Worm (Caenorhabditis elegans) whole organism, L1 larva: ENCODE data around the gene C54E10.6.

Experiments
- blmp-1 ChIP-seq: fragments of 150-350 bp; optimal IDR thresholded peaks from 2 replicates; lab custom pipeline; 2014; ENCODE audit warnings: missing biosample characterization, missing genetic modification characterization
- grh-1 ChIP-seq: fragments of 200-800 bp; sonication (Bioruptor generic); IDR thresholded peaks from 2 replicates; pipeline ENCODE4 v1.3.6; 2022; ENCODE audit warnings: missing genetic modification reagents, missing genetic modification characterization, missing compliant biosample characterization
- irx-1 ChIP-seq: sonication (generic microtip); optimal IDR thresholded peaks from 2 replicates; lab custom pipeline; 2016; ENCODE audit warnings: missing genetic modification characterization, missing compliant biosample characterization
- lin-13 ChIP-seq: fragments of 150-350 bp; optimal IDR thresholded peaks from 2 replicates; lab custom pipeline; 2014; ENCODE audit warnings: missing biosample characterization, missing genetic modification reagents, missing genetic modification characterization
- lin-15B ChIP-seq: fragments of 150-350 bp; sonication (generic microtip); optimal IDR thresholded peaks from 3 replicates; lab custom pipeline; 2014; ENCODE audit warnings: missing biosample characterization, missing genetic modification characterization
- pax-3 ChIP-seq: fragments of 200-800 bp; sonication (Bioruptor generic); optimal IDR thresholded peaks from 2 replicates; lab custom pipeline; 2018; ENCODE audit warnings: mild to moderate bottlenecking, missing genetic modification characterization, moderate library complexity, missing compliant biosample characterization
- pqm-1 ChIP-seq: sonication (generic microtip); optimal IDR thresholded peaks from 3 replicates; lab custom pipeline; 2017; ENCODE audit warnings: missing biosample characterization, missing genetic modification characterization
- skn-1 ChIP-seq: fragments of 150-350 bp; optimal IDR thresholded peaks from 2 replicates; lab custom pipeline; 2014; ENCODE audit warnings: missing biosample characterization, missing genetic modification characterization
- unc-130 ChIP-seq: fragments of 150-350 bp; optimal IDR thresholded peaks from 2 replicates; lab custom pipeline; 2017; ENCODE audit warnings: missing biosample characterization, missing genetic modification characterization, inconsistent platforms
- unc-86 ChIP-seq: sonication (generic microtip); optimal IDR thresholded peaks from 2 replicates; lab custom pipeline; 2016; ENCODE audit warnings: missing genetic modification characterization, missing compliant biosample characterization
- ztf-4 ChIP-seq: fragments of 150-350 bp; optimal IDR thresholded peaks from 2 replicates; lab custom pipeline; 2014; ENCODE audit warnings: missing biosample characterization, missing genetic modification characterization

ce11 chrV:18842468-18842867 is 33.9 kb upstream of the C54E10.6 start:
- no peak for TF ChIP-seq blmp-1
- TF ChIP-seq unc-86 (tag; lab: Kevin White, UChicago), result no peak
- no peak for TF ChIP-seq unc-130 (tag; lab: Kevin White, UChicago)
- no peak for TF ChIP-seq lin-13 (GFP tag; lab: Kevin White, UChicago)
- TF ChIP-seq pqm-1 (tag; lab: Kevin White, UChicago), result no peak
- TF ChIP-seq skn-1 (tag; lab: Kevin White, UChicago), result no peak
- no peak for TF ChIP-seq irx-1 (tag; lab: Kevin White, UChicago)
- no peak for TF ChIP-seq ztf-4 (tag; lab: Kevin White, UChicago)
- TF ChIP-seq lin-15B (tag; lab: Kevin White, UChicago), result no peak
- no peak for TF ChIP-seq pax-3 (tag; lab: Kevin White, UChicago)
- no peak for TF ChIP-seq grh-1 (GFP tag; lab: Robert Waterston, UW)
